Worm (Caenorhabditis elegans): ENCODE data around the gene F57B1.9.

The F57B1.9 gene

ce11 chrV:13166582-13166981 lies 31.1 kb downstream of the F57B1.9 start:
- TF ChIP-seq C34B4.2 (tag; optimal IDR thresholded peaks at IDR 0.05), result no peak
- no peak for TF ChIP-seq sox-4 (tag; optimal IDR thresholded peaks at IDR 0.05)
- no peak for TF ChIP-seq nhr-19 (GFP tag; conservative IDR thresholded peaks at IDR 0.05)
- no peak for TF ChIP-seq elt-2 (tag; optimal IDR thresholded peaks at IDR 0.05)
- no peak for TF ChIP-seq snpc-4 (tag; optimal IDR thresholded peaks at IDR 0.05)
- peak; percentile 60 for TF ChIP-seq lin-14 (GFP tag; optimal IDR thresholded peaks at IDR 0.05)
- TF ChIP-seq unc-62 (GFP tag; optimal IDR thresholded peaks at IDR 0.05), result no peak

- no peak for TF ChIP-seq C04F5.9 (tag; optimal IDR thresholded peaks at IDR 0.05)
- TF ChIP-seq unc-130 (tag; optimal IDR thresholded peaks at IDR 0.05), result no peak
- peak; percentile 76 for TF ChIP-seq fkh-10 (GFP tag; optimal IDR thresholded peaks at IDR 0.05)
- TF ChIP-seq lin-14 (GFP tag; optimal IDR thresholded peaks at IDR 0.05), result peak; percentile 27
- TF ChIP-seq elt-3 (tag; optimal IDR thresholded peaks at IDR 0.05), result no peak
- TF ChIP-seq fkh-4 (tag; optimal IDR thresholded peaks at IDR 0.05; ENCODE audit: borderline replicate concordance), result no peak
Observed at ce11 chrV:13165244-13165643, 32.5 kb downstream of the F57B1.9 start.

- TF ChIP-seq lin-35 (GFP tag; optimal IDR thresholded peaks at IDR 0.05) (peak in 1 of 2 experiments; percentile 34), elt-2 (tag; optimal IDR thresholded peaks at IDR 0.05) (peak; percentile 60), nhr-20 (tag; optimal IDR thresholded peaks at IDR 0.05) (peak; percentile 15), nhr-90 (tag; optimal IDR thresholded peaks at IDR 0.05; ENCODE audit: poor library complexity) (no peak), pax-3 (tag; optimal IDR thresholded peaks at IDR 0.05) (peak; percentile 54), lin-14 (GFP tag; optimal IDR thresholded peaks at IDR 0.05) (peak; percentile 6), jun-1 (tag; optimal IDR thresholded peaks at IDR 0.05) (peak; percentile 11), efl-1 (optimal IDR thresholded peaks at IDR 0.05) (no peak), efl-1 (GFP tag; optimal IDR thresholded peaks at IDR 0.05 in 1 of 2) (peak in 1 of 2 experiments; percentile 12), fkh-8 (tag; optimal IDR thresholded peaks at IDR 0.05) (no peak)
Observed at ce11 chrV:13163841-13164240, 33.9 kb downstream of the F57B1.9 start.

- peak; percentile 26 for TF ChIP-seq nhr-19 (GFP tag; conservative IDR thresholded peaks at IDR 0.05)
- TF ChIP-seq dsc-1 (tag; optimal IDR thresholded peaks at IDR 0.05), result no peak
- peak; percentile 73 for TF ChIP-seq nhr-85 (tag)
- no peak for TF ChIP-seq fos-1 (tag; optimal IDR thresholded peaks at IDR 0.05)
- peak; percentile 14 for TF ChIP-seq elt-2 (tag; optimal IDR thresholded peaks at IDR 0.05)
- peak; percentile 43 for TF ChIP-seq nhr-90 (tag; optimal IDR thresholded peaks at IDR 0.05; ENCODE audit: poor library complexity)
- no peak for TF ChIP-seq nhr-237 (tag; optimal IDR thresholded peaks at IDR 0.05)
- no peak for TF ChIP-seq mab-9 (GFP tag; IDR thresholded peaks at IDR 0.05)
- peak; percentile 25 for TF ChIP-seq snu-23 (GFP tag; optimal IDR thresholded peaks at IDR 0.05)
- TF ChIP-seq snpc-4 (tag; optimal IDR thresholded peaks at IDR 0.05), result peak; percentile 96
- TF ChIP-seq efl-1 (optimal IDR thresholded peaks at IDR 0.05), result peak in 1 of 2 experiments; percentile 2
- TF ChIP-seq efl-1 (GFP tag; optimal IDR thresholded peaks at IDR 0.05 in 1 of 2), result no peak
Observed at ce11 chrV:13162885-13163284, 34.8 kb downstream of the F57B1.9 start.

ce11 chrV:13161052-13161451 lies 36.7 kb downstream of the F57B1.9 start:
- no peak for TF ChIP-seq Y116A8C.19 (tag; optimal IDR thresholded peaks at IDR 0.05; ENCODE audit: borderline replicate concordance)
- TF ChIP-seq lin-14 (GFP tag; optimal IDR thresholded peaks at IDR 0.05), result peak; percentile 38
- no peak for TF ChIP-seq dpl-1 (GFP tag; optimal IDR thresholded peaks at IDR 0.05)
- TF ChIP-seq zag-1 (tag; optimal IDR thresholded peaks at IDR 0.05), result no peak
- no peak for TF ChIP-seq C16A3.4 (tag; optimal IDR thresholded peaks at IDR 0.05)
- no peak for TF ChIP-seq xbp-1 (tag; optimal IDR thresholded peaks at IDR 0.05)
- TF ChIP-seq sptf-1 (tag; optimal IDR thresholded peaks at IDR 0.05), result no peak
- TF ChIP-seq lsy-2 (tag; optimal IDR thresholded peaks at IDR 0.05), result no peak
- no peak for TF ChIP-seq irx-1 (tag; optimal IDR thresholded peaks at IDR 0.05)
- TF ChIP-seq lir-3 (tag; optimal IDR thresholded peaks at IDR 0.05; ENCODE audit: poor library complexity), result no peak
- no peak for TF ChIP-seq ceh-63 (GFP tag; optimal IDR thresholded peaks at IDR 0.05)
- no peak for TF ChIP-seq sup-37 (GFP tag; optimal IDR thresholded peaks at IDR 0.05)
- no peak for TF ChIP-seq alr-1 (tag; optimal IDR thresholded peaks at IDR 0.05; ENCODE audit: borderline replicate concordance)
- no peak for TF ChIP-seq tlp-1 (tag; optimal IDR thresholded peaks at IDR 0.05)
- TF ChIP-seq fkh-4 (tag; optimal IDR thresholded peaks at IDR 0.05; ENCODE audit: borderline replicate concordance), result peak; percentile 56
- no peak for TF ChIP-seq snu-23 (GFP tag; optimal IDR thresholded peaks at IDR 0.05)
- no peak for TF ChIP-seq ceh-88 (GFP tag; IDR thresholded peaks at IDR 0.05)
- no peak for TF ChIP-seq swsn-7 (tag; optimal IDR thresholded peaks at IDR 0.05)
- no peak for TF ChIP-seq zip-4 (GFP tag; optimal IDR thresholded peaks at IDR 0.05)
- no peak for TF ChIP-seq ces-1 (GFP tag; optimal IDR thresholded peaks at IDR 0.05)
- TF ChIP-seq mef-2 (tag; optimal IDR thresholded peaks at IDR 0.05), result no peak
- TF ChIP-seq unc-62 (GFP tag; optimal IDR thresholded peaks at IDR 0.05), result no peak
- TF ChIP-seq dsc-1 (tag; optimal IDR thresholded peaks at IDR 0.05), result peak; percentile 89
- TF ChIP-seq nhr-11 (tag; optimal IDR thresholded peaks at IDR 0.05), result no peak
